Fruit fly (Drosophila melanogaster): ENCODE measurements around the gene CG4957.

Gene CG4957

dm6 chr2L:10306518-10307260, 38.0 kb downstream of the CG4957 start, which contains the start of the genes CG5390 and CG4968:
Gene CG5390, minus strand, starts transcription at chr2L:10306594.
Gene CG4968, plus strand, starts transcription at chr2L:10306922.
- TF ChIP-seq CG8319 (GFP tag; optimal IDR thresholded peaks at IDR 0.05) (no peak), CG11762 (GFP tag; optimal IDR thresholded peaks at IDR 0.05; ENCODE audit: insufficient read depth) (peak; percentile 36), pdm3 (GFP tag; optimal IDR thresholded peaks at IDR 0.05) (no peak), OdsH (GFP tag; optimal IDR thresholded peaks at IDR 0.05) (peak; percentile 77), acj6 (GFP tag; optimal IDR thresholded peaks at IDR 0.05) (peak; percentile 74), spab (GFP tag; optimal IDR thresholded peaks at IDR 0.05) (no peak), Sox15 (GFP tag; optimal IDR thresholded peaks at IDR 0.05) (peak; percentile 16), fkh (GFP tag; optimal IDR thresholded peaks at IDR 0.05) (no peak), net (GFP tag; optimal IDR thresholded peaks at IDR 0.05) (no peak), esn (GFP tag; optimal IDR thresholded peaks at IDR 0.05) (peak; percentile 77), Lpt (GFP tag; optimal IDR thresholded peaks at IDR 0.05) (peak; percentile 59), CG31627 (GFP tag; optimal IDR thresholded peaks at IDR 0.05) (peak; percentile 51), achi (GFP tag; optimal IDR thresholded peaks at IDR 0.05) (peak; percentile 78), Eip75B (GFP tag; optimal IDR thresholded peaks at IDR 0.05) (peak; percentile 58), CG11902 (GFP tag; optimal IDR thresholded peaks at IDR 0.05) (peak; percentile 31), CG3919 (GFP tag; optimal IDR thresholded peaks at IDR 0.05) (no peak), CG10669 (GFP tag; optimal IDR thresholded peaks at IDR 0.05) (no peak), CG16779 (tag; optimal IDR thresholded peaks at IDR 0.05) (no peak), CG4318 (GFP tag; optimal IDR thresholded peaks at IDR 0.05) (no peak), CG6276 (GFP tag; optimal IDR thresholded peaks at IDR 0.05) (no peak), dsx (GFP tag; optimal IDR thresholded peaks at IDR 0.05; ENCODE audit: poor library complexity, severe bottlenecking) (peak; percentile 94), CG7368 (GFP tag; optimal IDR thresholded peaks at IDR 0.05) (no peak), Gug (GFP tag; IDR thresholded peaks at IDR 0.05) (peak; percentile 63), lz (GFP tag; optimal IDR thresholded peaks at IDR 0.05) (peak; percentile 61), salr (GFP tag; optimal IDR thresholded peaks at IDR 0.05) (peak; percentile 7 to 53), Eip78C (GFP tag) (peak; percentile 90), CG8119 (GFP tag; IDR thresholded peaks at IDR 0.05) (peak; percentile 74; the same call in 2 of the 3 replicates), svp (GFP tag) (no peak), Sox14 (GFP tag; optimal IDR thresholded peaks at IDR 0.05) (peak; percentile 62), fd59A (GFP tag; optimal IDR thresholded peaks at IDR 0.05) (no peak), CG9139 (GFP tag; optimal IDR thresholded peaks at IDR 0.05) (peak; percentile 26), CG32006 (GFP tag; optimal IDR thresholded peaks at IDR 0.05) (no peak), vri (GFP tag; optimal IDR thresholded peaks at IDR 0.05) (peak; percentile 70), Ets96B (tag; optimal IDR thresholded peaks at IDR 0.05) (peak; percentile 77), Smox (GFP tag; optimal IDR thresholded peaks at IDR 0.05) (no peak), Ets21C (GFP tag; optimal IDR thresholded peaks at IDR 0.05) (peak; percentile 22), Hr4 (GFP tag; optimal IDR thresholded peaks at IDR 0.05) (peak; percentile 74), dac (GFP tag; optimal IDR thresholded peaks at IDR 0.05) (peak; percentile 59), CG6808 (GFP tag; optimal IDR thresholded peaks at IDR 0.05) (peak; percentile 65), Hr38 (GFP tag; optimal IDR thresholded peaks at IDR 0.05) (no peak), ss (GFP tag; optimal IDR thresholded peaks at IDR 0.05) (peak in 1 of 2 experiments; percentile 77), CG1621 (tag; optimal IDR thresholded peaks at IDR 0.05) (no peak), CG15336 (GFP tag; IDR thresholded peaks at IDR 0.05) (peak; percentile 87), CG11294 (GFP tag; IDR thresholded peaks at IDR 0.05) (no peak; the same call in 1 of the 2 replicates), Blimp-1 (GFP tag; optimal IDR thresholded peaks at IDR 0.05) (peak; percentile 56), topi (GFP tag; optimal IDR thresholded peaks at IDR 0.05) (peak; percentile 66), fd85E (GFP tag; optimal IDR thresholded peaks at IDR 0.05) (no peak), Met (GFP tag; optimal IDR thresholded peaks at IDR 0.05) (peak; percentile 76), Sox102F (GFP tag; optimal IDR thresholded peaks at IDR 0.05) (peak; percentile 75), CG6854 (GFP tag; optimal IDR thresholded peaks at IDR 0.05) (peak; percentile 46)

All from whole organism, prepupa.